Fruit fly (Drosophila melanogaster): ENCODE measurements around the gene CG4884.
"Not testable (repeated sequence)": the region's sequence is repeated elsewhere in the genome, so short reads cannot be mapped to it uniquely, and the experiment has no call there.

DNA sequence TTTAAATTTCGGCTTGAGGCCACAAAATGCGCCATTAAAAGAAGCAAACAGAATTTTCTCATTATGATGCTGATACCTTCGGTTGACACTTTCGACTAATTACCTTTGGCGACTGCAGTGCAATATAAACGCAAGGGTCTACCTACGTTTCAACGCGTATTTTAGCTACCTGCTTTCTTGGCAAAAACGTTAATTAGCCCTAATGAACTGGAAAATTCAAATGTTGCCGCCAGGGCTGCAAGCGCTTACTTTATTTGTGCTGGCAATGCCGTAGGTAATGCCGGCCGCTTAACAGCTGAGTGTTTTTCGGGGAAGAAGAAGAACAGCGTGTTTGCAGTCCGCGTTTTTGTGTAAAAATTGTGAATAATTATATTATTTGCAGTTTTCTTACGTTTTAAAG lies 1.4 kb upstream of the CG4884 start, which contains the start of gene CG31253:
- TF ChIP-seq pan (optimal IDR thresholded peaks at IDR 0.05); usp (GFP tag; optimal IDR thresholded peaks at IDR 0.05); EcR (GFP tag; optimal IDR thresholded peaks at IDR 0.05); psq (optimal IDR thresholded peaks at IDR 0.05); Dll (optimal IDR thresholded peaks at IDR 0.05): not testable (repeated sequence)
